Worm (Caenorhabditis elegans) whole organism, L2 larva: Measurements from ENCODE around the gene deb-1.

Source experiments
- R02D3.7 ChIP-seq: fragments of 150-350 bp; optimal IDR thresholded peaks from 2 replicates; lab custom pipeline; 2014; ENCODE audit warnings: missing biosample characterization, missing genetic modification characterization
- ZK546.5 ChIP-seq: sonication (generic microtip); optimal IDR thresholded peaks from 2 replicates; lab custom pipeline; 2017; ENCODE audit warnings: missing biosample characterization, missing genetic modification characterization
- aly-2 ChIP-seq: fragments of 150-350 bp; optimal IDR thresholded peaks from 2 replicates; lab custom pipeline; 2014; ENCODE audit warnings: missing biosample characterization, missing genetic modification characterization
- ama-1 ChIP-seq: fragments of 150-350 bp; optimal IDR thresholded peaks from 2 replicates; lab custom pipeline; 2018; ENCODE audit warnings: inconsistent platforms
- blmp-1 ChIP-seq: sonication (generic microtip); optimal IDR thresholded peaks from 2 replicates; lab custom pipeline; 2017; ENCODE audit warnings: missing genetic modification characterization, mild to moderate bottlenecking, missing compliant biosample characterization, antibody characterized with exemption, moderate library complexity; ENCODE audit not compliant: insufficient read depth
- ceh-16 ChIP-seq: fragments of 150-350 bp; optimal IDR thresholded peaks from 2 replicates; lab custom pipeline; 2014; ENCODE audit warnings: missing biosample characterization, missing genetic modification characterization
- ceh-82 ChIP-seq: fragments of 150-350 bp; optimal IDR thresholded peaks from 2 replicates; lab custom pipeline; 2014; ENCODE audit warnings: missing biosample characterization, missing genetic modification characterization
- crh-2 ChIP-seq: sonication (generic microtip); optimal IDR thresholded peaks from 2 replicates; lab custom pipeline; 2017; ENCODE audit warnings: missing biosample characterization, missing genetic modification characterization
- dmd-4 ChIP-seq: sonication (generic microtip); optimal IDR thresholded peaks from 2 replicates; lab custom pipeline; 2017; ENCODE audit warnings: missing biosample characterization, missing genetic modification characterization
- egl-27 ChIP-seq: sonication (generic microtip); optimal IDR thresholded peaks from 3 replicates; lab custom pipeline; 2017; ENCODE audit warnings: missing biosample characterization, missing genetic modification reagents, missing genetic modification characterization
- elt-1 ChIP-seq: fragments of 150-350 bp; optimal IDR thresholded peaks from 2 replicates; lab custom pipeline; 2014; ENCODE audit warnings: missing biosample characterization, missing genetic modification characterization
- elt-3 ChIP-seq: sonication (generic microtip); optimal IDR thresholded peaks from 2 replicates; lab custom pipeline; 2017; ENCODE audit warnings: missing biosample characterization, missing genetic modification characterization
- fos-1 ChIP-seq: fragments of 150-350 bp; optimal IDR thresholded peaks from 2 replicates; lab custom pipeline; 2014; ENCODE audit warnings: missing biosample characterization, missing genetic modification characterization
- gmeb-1 ChIP-seq: fragments of 150-350 bp; optimal IDR thresholded peaks from 2 replicates; lab custom pipeline; 2014; ENCODE audit warnings: missing biosample characterization, missing genetic modification characterization
- lin-13 ChIP-seq: fragments of 150-350 bp; optimal IDR thresholded peaks from 2 replicates; lab custom pipeline; 2014; ENCODE audit warnings: missing biosample characterization, missing genetic modification reagents, missing genetic modification characterization
- lin-39 ChIP-seq: fragments of 150-350 bp; optimal IDR thresholded peaks from 2 replicates; lab custom pipeline; 2014; ENCODE audit warnings: missing biosample characterization, missing genetic modification reagents, missing genetic modification characterization
- lsy-2 ChIP-seq, 2 experiments: fragments of 150-350 bp in 1 of 2; sonication (generic microtip) in 1 of 2; optimal IDR thresholded peaks; 2 replicates each; lab custom pipeline; 2014 to 2017; ENCODE audit warnings: missing biosample characterization in 2 of 2, missing genetic modification characterization in 2 of 2
- mbf-1 ChIP-seq: sonication (generic microtip); optimal IDR thresholded peaks from 2 replicates; lab custom pipeline; 2017; ENCODE audit warnings: missing biosample characterization, missing genetic modification characterization
- nhr-11 ChIP-seq: fragments of 150-350 bp; optimal IDR thresholded peaks from 2 replicates; lab custom pipeline; 2014; ENCODE audit warnings: missing biosample characterization, missing genetic modification characterization
- nhr-12 ChIP-seq: fragments of 150-350 bp; optimal IDR thresholded peaks from 2 replicates; lab custom pipeline; 2014; ENCODE audit warnings: missing biosample characterization, missing genetic modification characterization
- nhr-129 ChIP-seq: fragments of 150-350 bp; optimal IDR thresholded peaks from 2 replicates; lab custom pipeline; 2014; ENCODE audit warnings: missing biosample characterization, missing genetic modification characterization
- nhr-21 ChIP-seq: fragments of 150-350 bp; optimal IDR thresholded peaks from 2 replicates; lab custom pipeline; 2014; ENCODE audit warnings: missing biosample characterization, missing genetic modification characterization
- nhr-23 ChIP-seq: fragments of 150-350 bp; optimal IDR thresholded peaks from 2 replicates; lab custom pipeline; 2014; ENCODE audit warnings: missing biosample characterization, missing genetic modification reagents, missing genetic modification characterization
- nhr-237 ChIP-seq: fragments of 150-350 bp; optimal IDR thresholded peaks from 2 replicates; lab custom pipeline; 2014; ENCODE audit warnings: missing biosample characterization, missing genetic modification characterization
- nhr-25 ChIP-seq: fragments of 150-350 bp; sonication (generic microtip); optimal IDR thresholded peaks from 3 replicates; lab custom pipeline; 2014; ENCODE audit warnings: missing biosample characterization, missing genetic modification characterization
- nhr-77 ChIP-seq: fragments of 150-350 bp; optimal IDR thresholded peaks from 2 replicates; lab custom pipeline; 2014; ENCODE audit warnings: missing biosample characterization, missing genetic modification characterization
- sem-4 ChIP-seq: fragments of 150-350 bp; optimal IDR thresholded peaks from 2 replicates; lab custom pipeline; 2014; ENCODE audit warnings: missing biosample characterization, missing genetic modification reagents, missing genetic modification characterization
- skn-1 ChIP-seq: sonication (generic microtip); optimal IDR thresholded peaks from 2 replicates; lab custom pipeline; 2017; ENCODE audit warnings: missing biosample characterization, missing genetic modification characterization
- sma-3 ChIP-seq: sonication (generic microtip); optimal IDR thresholded peaks from 2 replicates; lab custom pipeline; 2016; ENCODE audit warnings: missing genetic modification reagents, missing genetic modification characterization, missing compliant biosample characterization
- sma-9 ChIP-seq, 2 experiments: fragments of 150-350 bp in 1 of 2; sonication (generic microtip) in 1 of 2; optimal IDR thresholded peaks; 2 replicates each; lab custom pipeline; 2014 to 2016; ENCODE audit warnings: missing genetic modification characterization in 2 of 2, mild to moderate bottlenecking in 1 of 2, missing biosample characterization in 1 of 2, missing compliant biosample characterization in 1 of 2, missing genetic modification reagents in 1 of 2, moderate library complexity in 1 of 2
- snpc-4 ChIP-seq: fragments of 150-350 bp; optimal IDR thresholded peaks from 2 replicates; lab custom pipeline; 2014; ENCODE audit warnings: missing biosample characterization, missing genetic modification characterization
- unc-62 ChIP-seq: fragments of 150-350 bp; optimal IDR thresholded peaks from 2 replicates; lab custom pipeline; 2014; ENCODE audit warnings: missing biosample characterization, missing genetic modification reagents, missing genetic modification characterization
- ztf-1 ChIP-seq: fragments of 200-800 bp; sonication (Bioruptor generic); conservative IDR thresholded peaks from 2 replicates; pipeline ENCODE4 v1.3.6; 2022; ENCODE audit warnings: missing genetic modification characterization, missing compliant biosample characterization

The deb-1 gene

DNA sequence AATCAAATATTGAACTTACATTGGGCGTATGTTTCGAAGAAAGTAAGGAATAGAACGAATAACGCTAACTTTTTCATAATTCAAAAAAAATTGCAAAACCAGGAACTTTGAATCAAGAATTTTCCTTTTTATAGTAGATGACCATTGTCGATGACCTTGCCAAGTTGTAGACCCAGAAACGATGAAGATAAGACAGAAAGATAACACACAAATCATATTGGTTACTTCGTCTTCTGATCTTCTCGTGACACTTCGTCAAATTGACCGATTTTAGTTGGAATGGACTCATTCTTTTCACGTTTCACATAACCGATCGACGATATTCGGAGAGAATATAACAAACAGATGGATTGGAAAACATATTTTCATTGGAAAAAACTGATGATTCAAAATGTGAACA lies 37.7 kb upstream of the deb-1 start, which contains the start of gene grsp-3:
grsp-3 (minus strand) TSS at position 149 of the 400 bp plus-strand sequence.
- TF ChIP-seq blmp-1 (tag; lab: Kevin White, UChicago): peak; percentile 43
- TF ChIP-seq nhr-237 (tag; lab: Kevin White, UChicago): no peak
- no peak for TF ChIP-seq snpc-4 (tag; lab: Kevin White, UChicago)
- TF ChIP-seq ztf-1 (GFP tag; lab: Robert Waterston, UW): no peak
- no peak for TF ChIP-seq dmd-4 (tag; lab: Kevin White, UChicago)
- peak in 1 of 2 experiments; percentile 23 for TF ChIP-seq lsy-2 (tag; optimal IDR thresholded peaks at IDR 0.05; lab: Kevin White, UChicago)
- TF ChIP-seq crh-2 (tag; lab: Kevin White, UChicago): no peak
- no peak for TF ChIP-seq nhr-23
- TF ChIP-seq sma-9 (GFP tag; optimal IDR thresholded peaks at IDR 0.05; lab: Kevin White, UChicago): peak; percentile 44
- no peak for TF ChIP-seq sma-9 (tag; optimal IDR thresholded peaks at IDR 0.05; lab: Kevin White, UChicago)
- no peak for TF ChIP-seq lin-39 (tag; lab: Kevin White, UChicago)
- no peak for TF ChIP-seq elt-1
- TF ChIP-seq mbf-1: no peak
- peak; percentile 53 for TF ChIP-seq nhr-21
- TF ChIP-seq nhr-129 (tag; lab: Kevin White, UChicago): peak; percentile 37
- no peak for TF ChIP-seq aly-2 (tag; lab: Kevin White, UChicago)
- TF ChIP-seq unc-62 (GFP tag; lab: Kevin White, UChicago): no peak
- no peak for TF ChIP-seq nhr-77 (tag; lab: Kevin White, UChicago)
- no peak for TF ChIP-seq ama-1 (lab: Kevin White, UChicago)
- TF ChIP-seq R02D3.7 (tag; lab: Kevin White, UChicago): no peak
- no peak for TF ChIP-seq nhr-11
- no peak for TF ChIP-seq nhr-12 (tag; lab: Kevin White, UChicago)
- TF ChIP-seq ZK546.5: no peak
- no peak for TF ChIP-seq ceh-82 (tag; lab: Kevin White, UChicago)
- TF ChIP-seq sem-4 (tag; lab: Kevin White, UChicago): no peak
- no peak for TF ChIP-seq elt-3 (tag; lab: Kevin White, UChicago)
- peak; percentile 74 for TF ChIP-seq sma-3
- TF ChIP-seq nhr-25 (tag; lab: Kevin White, UChicago): peak; percentile 72

DNA sequence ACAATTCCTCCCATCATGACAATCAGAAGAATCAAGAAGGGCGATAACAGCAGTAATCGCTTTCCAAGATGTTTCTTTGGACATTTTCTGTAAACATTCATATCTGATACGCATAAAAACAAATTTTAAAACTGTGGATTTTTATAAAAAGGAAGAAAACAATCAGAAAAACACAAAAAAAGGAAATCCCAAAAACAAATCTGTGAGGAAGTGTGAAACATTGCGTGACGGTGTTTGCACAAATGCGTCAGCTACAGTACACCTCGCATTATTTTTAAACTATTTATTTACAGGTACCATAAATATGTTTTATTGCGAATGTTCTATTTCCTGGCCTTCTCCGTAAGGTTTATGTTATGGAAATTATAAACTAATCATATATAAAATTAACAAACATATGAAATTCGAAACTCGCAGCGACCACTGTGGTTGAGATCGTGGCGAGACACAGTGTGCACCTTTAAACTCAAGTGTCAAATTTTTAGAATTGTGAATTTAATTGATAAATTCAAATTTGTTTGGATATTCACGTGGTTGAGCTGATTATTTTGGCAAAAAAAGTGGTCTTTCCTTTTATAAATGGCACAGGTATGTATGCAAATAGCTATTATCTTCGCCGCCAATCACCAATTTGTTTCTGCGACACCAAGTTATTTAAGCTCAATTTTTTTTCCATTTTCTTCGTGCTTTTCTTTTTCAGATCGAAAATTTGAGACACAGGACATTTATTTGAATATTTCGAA lies 27.4 kb upstream of the deb-1 start, which contains the start of the genes C34D4.10 and str-48:
C34D4.10 (minus strand) TSS at position 101 of the 743 bp plus-strand sequence.
str-48 (plus strand) TSS at position 693 of the 743 bp plus-strand sequence.
- TF ChIP-seq ceh-16 (tag; lab: Kevin White, UChicago) (no peak), blmp-1 (tag; lab: Kevin White, UChicago) (no peak), nhr-12 (tag; lab: Kevin White, UChicago) (no peak)

DNA sequence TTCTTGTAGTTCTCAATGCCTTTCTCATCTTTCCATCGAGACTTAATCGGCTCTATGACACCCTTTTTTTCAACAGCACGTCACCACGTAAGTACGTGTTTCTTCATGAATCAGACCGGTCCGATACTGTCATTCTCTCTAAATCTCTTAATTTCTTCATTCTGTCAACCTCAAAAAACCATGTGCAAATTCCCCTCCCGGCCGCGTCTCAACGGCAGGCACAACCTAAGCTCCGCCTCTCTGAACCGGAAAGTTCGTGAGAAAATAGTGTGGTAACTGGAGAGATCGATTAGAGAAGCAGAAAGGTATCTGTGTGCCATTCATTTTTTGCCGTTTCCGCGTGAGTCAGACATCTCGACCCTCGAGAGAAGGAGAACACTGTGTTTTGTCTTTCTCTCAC lies 20.5 kb upstream of the deb-1 start, which contains the start of gene nas-8:
nas-8 (plus strand) TSS at position 301 of the 400 bp plus-strand sequence.
- no peak for TF ChIP-seq snpc-4 (tag; lab: Kevin White, UChicago)
- peak; percentile 11 for TF ChIP-seq fos-1 (tag; lab: Kevin White, UChicago)

DNA sequence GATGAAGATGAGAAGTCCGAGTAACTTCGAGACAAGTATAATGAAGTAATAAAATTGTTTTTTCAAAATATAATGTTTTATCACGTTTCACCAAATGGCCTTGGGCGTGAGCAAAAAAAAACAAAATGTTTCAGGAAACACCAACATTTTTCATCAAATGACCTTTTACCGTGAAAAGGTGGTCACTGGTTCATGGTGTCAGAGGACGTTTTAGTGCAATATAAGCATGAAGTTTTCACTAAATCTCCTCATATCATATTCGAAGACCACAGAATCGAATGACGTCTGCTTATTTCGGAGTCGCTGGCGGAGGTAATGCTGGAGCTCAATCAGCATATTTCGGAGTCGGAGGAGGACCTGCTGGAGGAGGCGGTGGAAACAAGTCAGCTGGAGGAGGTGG lies 17.3 kb upstream of the deb-1 start, which contains the start of the genes ZC477.7 and ssq-3:
ZC477.7 (minus strand) TSS at position 101 of the 400 bp plus-strand sequence.
ssq-3 (plus strand) TSS at position 251 of the 400 bp plus-strand sequence.
- TF ChIP-seq egl-27 (tag; lab: Kevin White, UChicago): no peak
- TF ChIP-seq sma-3: no peak
- TF ChIP-seq nhr-237 (tag; lab: Kevin White, UChicago): no peak
- no peak for TF ChIP-seq ama-1 (lab: Kevin White, UChicago)
- TF ChIP-seq lin-13 (GFP tag; lab: Kevin White, UChicago): no peak
- TF ChIP-seq gmeb-1 (tag; lab: Kevin White, UChicago): no peak
- no peak for TF ChIP-seq sem-4 (tag; lab: Kevin White, UChicago)
- no peak for TF ChIP-seq ztf-1 (GFP tag; lab: Robert Waterston, UW)
- no peak for TF ChIP-seq skn-1
- TF ChIP-seq nhr-25 (tag; lab: Kevin White, UChicago): no peak
